Worm (Caenorhabditis elegans): ENCODE measurements around the gene R10E8.6.

DNA sequence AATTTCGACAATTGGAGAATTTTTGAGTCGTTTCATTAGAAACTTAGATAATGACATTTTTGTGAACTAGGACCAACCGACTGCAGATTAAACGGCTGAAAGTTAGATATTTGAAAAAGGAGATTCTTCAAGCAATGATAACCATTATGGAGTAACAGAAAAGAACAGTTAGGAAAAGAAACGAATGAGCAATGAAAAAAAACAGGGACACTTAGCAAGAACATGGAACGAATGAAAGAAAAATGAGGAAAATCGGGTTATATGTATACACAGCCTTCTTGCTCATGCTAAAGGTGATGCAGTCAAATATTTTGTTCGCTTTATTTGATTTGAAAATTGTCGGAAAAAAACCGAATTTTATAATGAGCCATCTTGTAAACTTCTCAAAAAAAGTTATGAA is 41.8 kb downstream of the R10E8.6 start, which contains the start of gene F16H6.10:
- TF ChIP-seq F22D6.2 (tag; optimal IDR thresholded peaks at IDR 0.05) (no peak), hmg-20 (GFP tag; IDR thresholded peaks at IDR 0.05) (no peak), ceh-58 (GFP tag; IDR thresholded peaks at IDR 0.05) (no peak)
